Worm (Caenorhabditis elegans) whole organism, L1 larva: ENCODE results near the gene sod-4.

Experiments used
- C16A3.4 ChIP-seq: fragments of 150-350 bp; optimal IDR thresholded peaks from 2 replicates; lab custom pipeline; 2014; ENCODE audit warnings: missing biosample characterization, missing genetic modification characterization
- F16B12.6 ChIP-seq: fragments of 150-350 bp; optimal IDR thresholded peaks from 2 replicates; lab custom pipeline; 2014; ENCODE audit warnings: missing biosample characterization, missing genetic modification characterization
- aly-2 ChIP-seq: fragments of 150-350 bp; optimal IDR thresholded peaks from 2 replicates; lab custom pipeline; 2014; ENCODE audit warnings: missing biosample characterization, missing genetic modification characterization
- blmp-1 ChIP-seq: fragments of 150-350 bp; optimal IDR thresholded peaks from 2 replicates; lab custom pipeline; 2014; ENCODE audit warnings: missing biosample characterization, missing genetic modification characterization
- ceh-82 ChIP-seq, 3 experiments: fragments of 150-350 bp in 1 of 3; sonication (generic microtip) in 2 of 3; optimal IDR thresholded peaks; 2 replicates each; lab custom pipeline; 2014 to 2017; ENCODE audit warnings: missing biosample characterization in 3 of 3, missing genetic modification characterization in 3 of 3
- ceh-90 ChIP-seq: sonication (generic microtip); optimal IDR thresholded peaks from 2 replicates; lab custom pipeline; 2016; ENCODE audit warnings: missing genetic modification characterization, missing compliant biosample characterization
- dpl-1 ChIP-seq, 3 experiments: fragments of 150-350 bp in 2 of 3; sonication (generic microtip) in 1 of 3; optimal IDR thresholded peaks; 2 replicates each; lab custom pipeline; 2014 to 2017; ENCODE audit warnings: missing biosample characterization in 3 of 3, missing genetic modification characterization in 3 of 3, missing genetic modification reagents in 3 of 3
- dsc-1 ChIP-seq: sonication (generic microtip); optimal IDR thresholded peaks from 2 replicates; lab custom pipeline; 2016; ENCODE audit warnings: mild to moderate bottlenecking, missing genetic modification characterization, missing compliant biosample characterization
- efl-1 ChIP-seq, 4 experiments: fragments of 150-350 bp; optimal IDR thresholded peaks in 3 of 4; peaks in 1 of 4; 1 replicate in 1 of 4; 2 replicates in 3 of 4; lab custom pipeline; 2014; ENCODE audit warnings: missing biosample characterization in 2 of 4, missing genetic modification characterization in 2 of 4, missing genetic modification reagents in 2 of 4
- efl-3 ChIP-seq: fragments of 200-800 bp; sonication (Bioruptor generic); optimal IDR thresholded peaks from 2 replicates; lab custom pipeline; 2018; ENCODE audit warnings: mild to moderate bottlenecking, missing genetic modification characterization, missing compliant biosample characterization
- elt-3 ChIP-seq, 6 experiments: fragments of 150-350 bp in 1 of 6; sonication (generic microtip); optimal IDR thresholded peaks; 2 replicates each; lab custom pipeline; 2017 to 2018; ENCODE audit warnings: missing biosample characterization in 6 of 6, missing genetic modification characterization in 6 of 6, inconsistent platforms in 1 of 6
- fkh-10 ChIP-seq: sonication (generic microtip); optimal IDR thresholded peaks from 2 replicates; lab custom pipeline; 2017; ENCODE audit warnings: missing biosample characterization, missing genetic modification reagents, missing genetic modification characterization
- fkh-4 ChIP-seq: sonication (generic microtip); optimal IDR thresholded peaks from 2 replicates; lab custom pipeline; 2016; ENCODE audit warnings: missing compliant biosample characterization, missing genetic modification characterization, borderline replicate concordance
- fos-1 ChIP-seq: fragments of 150-350 bp; optimal IDR thresholded peaks from 2 replicates; lab custom pipeline; 2014; ENCODE audit warnings: missing biosample characterization, missing genetic modification characterization
- hlh-4 ChIP-seq: sonication (generic microtip); optimal IDR thresholded peaks from 2 replicates; lab custom pipeline; 2016; ENCODE audit warnings: mild to moderate bottlenecking, missing genetic modification characterization, missing compliant biosample characterization
- irx-1 ChIP-seq: sonication (generic microtip); optimal IDR thresholded peaks from 2 replicates; lab custom pipeline; 2016; ENCODE audit warnings: missing genetic modification characterization, missing compliant biosample characterization
- isw-1 ChIP-seq: fragments of 200-800 bp; sonication (Bioruptor generic); IDR thresholded peaks from 2 replicates; pipeline ENCODE4 v1.3.6; 2022; ENCODE audit warnings: missing genetic modification characterization, missing compliant biosample characterization
- lin-14 ChIP-seq: fragments of 200-800 bp; sonication (Bioruptor generic); optimal IDR thresholded peaks from 2 replicates; lab custom pipeline; 2018; ENCODE audit warnings: mild to moderate bottlenecking, missing genetic modification characterization, moderate library complexity, missing compliant biosample characterization
- lin-15B ChIP-seq: fragments of 150-350 bp; sonication (generic microtip); optimal IDR thresholded peaks from 3 replicates; lab custom pipeline; 2014; ENCODE audit warnings: missing biosample characterization, missing genetic modification characterization
- lin-35 ChIP-seq, 2 experiments: fragments of 150-350 bp; optimal IDR thresholded peaks; 2 replicates each; lab custom pipeline; 2014; ENCODE audit warnings: missing biosample characterization in 2 of 2, missing genetic modification characterization in 2 of 2, missing genetic modification reagents in 2 of 2
- lin-39 ChIP-seq: fragments of 150-350 bp; optimal IDR thresholded peaks from 2 replicates; lab custom pipeline; 2014; ENCODE audit warnings: missing biosample characterization, missing genetic modification reagents, missing genetic modification characterization
- lsy-2 ChIP-seq, 2 experiments: fragments of 150-350 bp; optimal IDR thresholded peaks; 2 replicates each; lab custom pipeline; 2014; ENCODE audit warnings: missing biosample characterization in 2 of 2, missing genetic modification characterization in 2 of 2
- mep-1 ChIP-seq: fragments of 150-350 bp; optimal IDR thresholded peaks from 2 replicates; lab custom pipeline; 2014; ENCODE audit warnings: missing biosample characterization, missing genetic modification characterization
- nhr-12 ChIP-seq: sonication (generic microtip); optimal IDR thresholded peaks from 2 replicates; lab custom pipeline; 2017; ENCODE audit warnings: missing biosample characterization, missing genetic modification characterization
- nhr-20 ChIP-seq: sonication (generic microtip); optimal IDR thresholded peaks from 2 replicates; lab custom pipeline; 2016; ENCODE audit warnings: mild to moderate bottlenecking, missing genetic modification characterization, missing compliant biosample characterization
- nhr-84 ChIP-seq: sonication (generic microtip); optimal IDR thresholded peaks from 2 replicates; lab custom pipeline; 2017; ENCODE audit warnings: missing biosample characterization, missing genetic modification characterization
- nhr-85 ChIP-seq: sonication (generic microtip); peaks from one replicate; lab custom pipeline; 2016; ENCODE audit warnings: missing genetic modification characterization, inconsistent platforms, missing compliant biosample characterization
- pax-3 ChIP-seq: fragments of 200-800 bp; sonication (Bioruptor generic); optimal IDR thresholded peaks from 2 replicates; lab custom pipeline; 2018; ENCODE audit warnings: mild to moderate bottlenecking, missing genetic modification characterization, moderate library complexity, missing compliant biosample characterization
- skn-1 ChIP-seq: fragments of 150-350 bp; optimal IDR thresholded peaks from 2 replicates; lab custom pipeline; 2014; ENCODE audit warnings: missing biosample characterization, missing genetic modification characterization
- snpc-4 ChIP-seq: fragments of 150-350 bp; optimal IDR thresholded peaks from 2 replicates; lab custom pipeline; 2014; ENCODE audit warnings: missing biosample characterization, missing genetic modification characterization
- snu-23 ChIP-seq: sonication (generic microtip); optimal IDR thresholded peaks from 2 replicates; lab custom pipeline; 2016; ENCODE audit warnings: missing genetic modification characterization, missing compliant biosample characterization
- sox-4 ChIP-seq: sonication (generic microtip); optimal IDR thresholded peaks from 2 replicates; lab custom pipeline; 2016; ENCODE audit warnings: missing genetic modification characterization, missing compliant biosample characterization
- sptf-1 ChIP-seq: fragments of 150-350 bp; optimal IDR thresholded peaks from 2 replicates; lab custom pipeline; 2014; ENCODE audit warnings: missing biosample characterization, missing genetic modification characterization
- swsn-7 ChIP-seq: sonication (generic microtip); optimal IDR thresholded peaks from 2 replicates; lab custom pipeline; 2016; ENCODE audit warnings: missing genetic modification characterization, missing compliant biosample characterization
- tbx-2 ChIP-seq: sonication (generic microtip); optimal IDR thresholded peaks from 2 replicates; lab custom pipeline; 2016; ENCODE audit warnings: missing genetic modification characterization, missing compliant biosample characterization
- tlp-1 ChIP-seq: fragments of 150-350 bp; optimal IDR thresholded peaks from 2 replicates; lab custom pipeline; 2014; ENCODE audit warnings: missing biosample characterization, missing genetic modification characterization
- unc-130 ChIP-seq: fragments of 150-350 bp; optimal IDR thresholded peaks from 2 replicates; lab custom pipeline; 2017; ENCODE audit warnings: missing biosample characterization, missing genetic modification characterization, inconsistent platforms
- unc-86 ChIP-seq: sonication (generic microtip); optimal IDR thresholded peaks from 2 replicates; lab custom pipeline; 2016; ENCODE audit warnings: missing genetic modification characterization, missing compliant biosample characterization
- vab-15 ChIP-seq: sonication (generic microtip); optimal IDR thresholded peaks from 2 replicates; lab custom pipeline; 2017; ENCODE audit warnings: missing genotype, mild to moderate bottlenecking, missing genetic modification characterization, missing compliant biosample characterization
- xbp-1 ChIP-seq: sonication (generic microtip); optimal IDR thresholded peaks from 2 replicates; lab custom pipeline; 2016; ENCODE audit warnings: missing genetic modification characterization, missing compliant biosample characterization
- zag-1 ChIP-seq: fragments of 150-350 bp; optimal IDR thresholded peaks from 2 replicates; lab custom pipeline; 2014; ENCODE audit warnings: missing biosample characterization, missing genetic modification characterization
- ztf-4 ChIP-seq: fragments of 150-350 bp; optimal IDR thresholded peaks from 2 replicates; lab custom pipeline; 2014; ENCODE audit warnings: missing biosample characterization, missing genetic modification characterization

Gene sod-4

DNA sequence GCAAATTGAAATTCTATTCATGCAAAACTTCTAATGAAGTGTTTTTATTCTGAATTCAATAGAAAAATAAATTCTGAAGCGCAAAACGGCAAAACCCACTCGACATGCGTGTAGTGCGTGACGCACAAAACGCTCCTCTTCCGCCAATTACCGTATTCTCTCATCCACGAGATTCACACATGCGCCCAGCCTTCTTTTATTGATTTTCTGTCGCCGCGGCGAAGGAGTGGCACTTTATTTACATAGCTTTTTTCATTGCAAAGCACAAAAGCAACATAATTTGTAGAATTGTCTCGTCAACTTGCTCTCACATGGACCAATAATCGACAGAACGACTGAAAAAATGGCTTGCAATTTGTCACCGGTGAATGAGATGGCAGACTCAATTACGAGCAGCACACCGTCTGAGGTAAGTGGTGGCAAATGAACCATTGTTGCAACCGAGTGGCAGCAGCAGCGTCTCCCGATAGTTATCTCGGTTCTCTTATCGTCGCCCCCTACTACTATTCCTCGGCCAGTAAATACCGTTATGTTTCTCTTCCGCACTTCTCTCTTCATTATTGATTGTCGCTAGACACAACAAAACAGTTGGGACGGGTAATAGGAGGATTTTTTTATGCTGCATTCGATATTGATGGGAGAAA, 46.0 kb upstream of the sod-4 start, which contains the start of gene unc-16 (continued):
- no peak for TF ChIP-seq hlh-4 (tag; lab: Kevin White, UChicago)
- TF ChIP-seq, all 84 proteins: peak for 62

DNA sequence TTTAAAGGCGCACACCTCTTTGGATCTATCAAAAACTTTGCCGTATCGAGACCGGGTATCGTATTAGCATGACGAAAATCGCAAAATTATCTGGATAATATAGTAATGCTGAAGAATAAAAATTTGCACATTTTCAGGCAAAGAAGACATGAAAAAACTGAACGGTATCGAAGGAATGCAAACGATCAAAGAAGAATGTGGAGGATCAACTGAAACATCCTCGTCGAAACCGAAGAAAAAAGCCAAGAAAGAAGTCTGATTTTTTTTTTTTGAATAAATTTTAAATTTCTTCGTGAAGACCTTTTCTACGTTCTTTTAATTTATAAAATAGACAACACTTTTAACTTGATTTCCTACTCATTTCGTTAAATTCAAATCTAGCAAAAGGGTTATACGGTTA, 44.6 kb upstream of the sod-4 start, which contains the start of gene ZK1098.12:
ZK1098.12 (plus strand) TSS at position 301 of the 400 bp plus-strand sequence.
- TF ChIP-seq fkh-10 (GFP tag; lab: Kevin White, UChicago) (no peak), efl-1 (optimal IDR thresholded peaks at IDR 0.05; lab: Kevin White, UChicago) (no peak), efl-1 (GFP tag; optimal IDR thresholded peaks at IDR 0.05 in 1 of 2; lab: Kevin White, UChicago) (peak in 1 of 2 experiments; percentile 76), hlh-4 (tag; lab: Kevin White, UChicago) (no peak)

DNA sequence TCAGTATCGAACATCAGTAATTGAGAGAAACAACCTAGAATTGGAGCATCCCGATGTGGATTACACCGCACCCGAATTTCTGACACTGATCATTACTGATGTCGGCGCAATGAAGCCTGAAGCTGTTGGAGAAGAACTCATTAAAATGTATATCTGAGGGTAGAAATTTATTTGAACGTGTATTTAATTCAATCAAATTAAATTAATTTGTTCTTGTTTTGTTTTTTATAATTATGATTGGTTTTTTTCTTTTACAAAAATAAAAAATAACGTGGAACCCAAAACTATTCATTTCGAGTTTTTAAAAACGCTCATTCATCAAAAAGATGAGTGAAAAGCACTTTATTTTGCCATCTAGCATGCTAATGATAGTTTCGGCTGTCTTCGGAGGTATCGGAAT, 44.0 kb upstream of the sod-4 start, which contains the start of gene ZK1098.9:
ZK1098.9 (plus strand) TSS at position 301 of the 400 bp plus-strand sequence.
- TF ChIP-seq ztf-4, result no peak
- TF ChIP-seq irx-1 (tag; lab: Kevin White, UChicago), result no peak
- no peak for TF ChIP-seq skn-1 (tag; lab: Kevin White, UChicago)
- TF ChIP-seq lin-35 (GFP tag; optimal IDR thresholded peaks at IDR 0.05; lab: Kevin White, UChicago), result no peak
- no peak for TF ChIP-seq snpc-4
- TF ChIP-seq efl-1 (optimal IDR thresholded peaks at IDR 0.05; lab: Kevin White, UChicago), result no peak
- TF ChIP-seq efl-1 (GFP tag; optimal IDR thresholded peaks at IDR 0.05 in 1 of 2; lab: Kevin White, UChicago), result no peak
- TF ChIP-seq, all 84 proteins: peak for 0

- no peak for TF ChIP-seq nhr-84 (tag; lab: Kevin White, UChicago)
- peak; percentile 70 to 80 (median 71) for TF ChIP-seq dpl-1 (GFP tag; optimal IDR thresholded peaks at IDR 0.05; lab: Kevin White, UChicago)
- TF ChIP-seq C16A3.4 (tag; lab: Kevin White, UChicago), result peak; percentile 40
- TF ChIP-seq pax-3 (tag; lab: Kevin White, UChicago), result no peak
- TF ChIP-seq unc-86 (tag; lab: Kevin White, UChicago), result no peak
- TF ChIP-seq xbp-1 (tag; lab: Kevin White, UChicago), result no peak
- TF ChIP-seq F16B12.6 (tag; lab: Kevin White, UChicago), result peak; percentile 34
- TF ChIP-seq hlh-4 (tag; lab: Kevin White, UChicago), result no peak
- no peak for TF ChIP-seq aly-2 (tag; lab: Kevin White, UChicago)
- TF ChIP-seq ceh-82 (tag; optimal IDR thresholded peaks at IDR 0.05; lab: Kevin White, UChicago), result peak in 1 of 3 experiments; percentile 30
- peak in 1 of 6 experiments; percentile 24 for TF ChIP-seq elt-3 (tag; optimal IDR thresholded peaks at IDR 0.05; lab: Kevin White, UChicago)
- peak; percentile 29 to 70 for TF ChIP-seq efl-1 (optimal IDR thresholded peaks at IDR 0.05; lab: Kevin White, UChicago)
- peak; percentile 79 to 96 for TF ChIP-seq efl-1 (GFP tag; optimal IDR thresholded peaks at IDR 0.05 in 1 of 2; lab: Kevin White, UChicago)
- TF ChIP-seq fkh-4 (tag; lab: Kevin White, UChicago), result no peak
- TF ChIP-seq blmp-1 (tag; lab: Kevin White, UChicago), result peak; percentile 32
- no peak for TF ChIP-seq isw-1
- no peak for TF ChIP-seq nhr-12 (tag; lab: Kevin White, UChicago)
- no peak for TF ChIP-seq swsn-7 (tag; lab: Kevin White, UChicago)
- no peak for TF ChIP-seq ceh-90 (tag; lab: Kevin White, UChicago)
- TF ChIP-seq tlp-1, result no peak
- peak; percentile 21 for TF ChIP-seq tbx-2 (tag; lab: Kevin White, UChicago)
- TF ChIP-seq fos-1 (tag; lab: Kevin White, UChicago), result no peak
- no peak for TF ChIP-seq zag-1
- TF ChIP-seq skn-1 (tag; lab: Kevin White, UChicago), result peak; percentile 14
- peak; percentile 16 for TF ChIP-seq mep-1 (tag; lab: Kevin White, UChicago)
- no peak for TF ChIP-seq efl-3
- peak; percentile 4 for TF ChIP-seq nhr-20 (tag; lab: Kevin White, UChicago)
- no peak for TF ChIP-seq dsc-1 (tag; lab: Kevin White, UChicago)
- TF ChIP-seq vab-15 (tag; lab: Kevin White, UChicago), result no peak
- no peak for TF ChIP-seq unc-130 (tag; lab: Kevin White, UChicago)
- peak; percentile 78 to 94 for TF ChIP-seq lsy-2 (tag; optimal IDR thresholded peaks at IDR 0.05; lab: Kevin White, UChicago)
- no peak for TF ChIP-seq lin-14 (GFP tag; lab: Kevin White, UChicago)
- TF ChIP-seq sox-4 (tag; lab: Kevin White, UChicago), result no peak
- TF ChIP-seq lin-15B (tag; lab: Kevin White, UChicago), result peak; percentile 17
- no peak for TF ChIP-seq sptf-1 (tag; lab: Kevin White, UChicago)
- TF ChIP-seq snu-23 (GFP tag; lab: Kevin White, UChicago), result peak; percentile 28
- peak; percentile 44 to 90 for TF ChIP-seq lin-35 (GFP tag; optimal IDR thresholded peaks at IDR 0.05; lab: Kevin White, UChicago)
- peak; percentile 38 for TF ChIP-seq nhr-85 (tag; lab: Kevin White, UChicago)
- no peak for TF ChIP-seq lin-39 (tag; lab: Kevin White, UChicago)
These were observed 42.6 kb upstream of the sod-4 start, which contains the start of gene eif-2Balpha for ce11 chrIII:9542816-9543215. TSS of gene eif-2Balpha (plus strand) at chrIII:9543119.
